Fruit fly (Drosophila melanogaster) whole organism, pupa: Measurements from ENCODE around the gene Glys.

Experiments used
- CG10348 ChIP-seq: fragments of 200-800 bp; sonication (Bioruptor generic); IDR thresholded peaks from 2 replicates; pipeline ENCODE4 v1.3.6; 2022; ENCODE audit warnings: missing biosample characterization, missing genetic modification characterization
- CG12605 ChIP-seq: fragments of 200-800 bp; sonication (Bioruptor generic); IDR thresholded peaks from 2 replicates; pipeline ENCODE4 v1.3.6; 2022; ENCODE audit warnings: missing biosample characterization, missing genetic modification characterization
- CG13204 ChIP-seq: fragments of 200-800 bp; sonication (Bioruptor generic); optimal IDR thresholded peaks from 2 replicates; lab custom pipeline; 2018; ENCODE audit warnings: missing biosample characterization, mild to moderate bottlenecking, missing genetic modification characterization, moderate library complexity
- CG14655 ChIP-seq: fragments of 200-800 bp; sonication (Bioruptor generic); optimal IDR thresholded peaks from 3 replicates; lab custom pipeline; 2017; ENCODE audit warnings: mild to moderate bottlenecking, missing biosample characterization, missing genetic modification reagents, missing genetic modification characterization
- CG15710 ChIP-seq: fragments of 200-800 bp; sonication (Bioruptor generic); optimal IDR thresholded peaks from 2 replicates; lab custom pipeline; 2018; ENCODE audit warnings: missing biosample characterization, mild to moderate bottlenecking, missing genetic modification characterization, moderate library complexity
- CG17806 ChIP-seq: fragments of 200-800 bp; sonication (Bioruptor generic); optimal IDR thresholded peaks from 2 replicates; lab custom pipeline; 2018; ENCODE audit warnings: missing biosample characterization, mild to moderate bottlenecking, missing genetic modification characterization, moderate library complexity
- CG32121 ChIP-seq: fragments of 200-800 bp; sonication (Bioruptor generic); IDR thresholded peaks from 2 replicates; pipeline ENCODE4 v1.3.6; 2022; ENCODE audit warnings: missing biosample characterization, missing genetic modification characterization
- CG34367 ChIP-seq: fragments of 200-800 bp; sonication (Bioruptor generic); optimal IDR thresholded peaks from 2 replicates; lab custom pipeline; 2018; ENCODE audit warnings: missing biosample characterization, mild to moderate bottlenecking, missing genetic modification characterization
- CG4496 ChIP-seq: fragments of 200-800 bp; sonication (Bioruptor generic); IDR thresholded peaks from 3 replicates; pipeline ENCODE4 v1.3.6; 2022; ENCODE audit warnings: missing biosample characterization, missing genetic modification characterization
- CG8159 ChIP-seq: fragments of 200-800 bp; sonication (Bioruptor generic); optimal IDR thresholded peaks from 3 replicates; lab custom pipeline; 2018; ENCODE audit warnings: missing biosample characterization, mild to moderate bottlenecking, missing genetic modification characterization, moderate library complexity
- CG8301 ChIP-seq: fragments of 200-800 bp; sonication (Bioruptor generic); optimal IDR thresholded peaks from 2 replicates; lab custom pipeline; 2018; ENCODE audit warnings: missing biosample characterization, mild to moderate bottlenecking, missing genetic modification characterization
- CG9948 ChIP-seq: fragments of 200-800 bp; sonication (Bioruptor generic); optimal IDR thresholded peaks from 2 replicates; lab custom pipeline; 2018; ENCODE audit warnings: missing biosample characterization, mild to moderate bottlenecking, missing genetic modification characterization, moderate library complexity
- D1 ChIP-seq: fragments of 200-800 bp; sonication (Bioruptor generic); optimal IDR thresholded peaks from 2 replicates; lab custom pipeline; 2018; ENCODE audit warnings: missing biosample characterization, mild to moderate bottlenecking, missing genetic modification characterization, moderate library complexity
- EcR ChIP-seq: fragments of 200-800 bp; sonication (Bioruptor generic); optimal IDR thresholded peaks from 3 replicates; lab custom pipeline; 2019; ENCODE audit warnings: missing biosample characterization, missing genetic modification characterization, mild to moderate bottlenecking, moderate library complexity, missing genetic modification reagents
- Ets98B ChIP-seq: fragments of 200-800 bp; sonication (Bioruptor generic); IDR thresholded peaks from 2 replicates; pipeline ENCODE4 v1.3.6; 2022; ENCODE audit warnings: missing biosample characterization, missing genetic modification characterization
- Pif1A ChIP-seq: fragments of 200-800 bp; sonication (Bioruptor generic); optimal IDR thresholded peaks from 3 replicates; lab custom pipeline; 2016; ENCODE audit warnings: missing biosample characterization, missing genetic modification characterization
- Pif1B ChIP-seq: fragments of 200-800 bp; sonication (Bioruptor generic); optimal IDR thresholded peaks from 3 replicates; lab custom pipeline; 2016; ENCODE audit warnings: missing biosample characterization, missing genetic modification characterization
- Snoo ChIP-seq: fragments of 200-800 bp; sonication (Bioruptor generic); optimal IDR thresholded peaks from 3 replicates; lab custom pipeline; 2017; ENCODE audit warnings: missing biosample characterization, mild to moderate bottlenecking, missing genetic modification characterization, inconsistent platforms
- fd96Ca ChIP-seq: fragments of 200-800 bp; sonication (Bioruptor generic); IDR thresholded peaks from 3 replicates; pipeline ENCODE4 v1.3.6; 2022; ENCODE audit warnings: missing biosample characterization, missing genetic modification characterization
- gl ChIP-seq: fragments of 200-800 bp; sonication (Bioruptor generic); optimal IDR thresholded peaks from 2 replicates; lab custom pipeline; 2018; ENCODE audit warnings: missing biosample characterization, mild to moderate bottlenecking, missing genetic modification characterization
- rn ChIP-seq: fragments of 200-800 bp; sonication (Bioruptor generic); IDR thresholded peaks from 2 replicates; pipeline ENCODE4 v1.3.6; 2022; ENCODE audit warnings: missing biosample characterization, missing genetic modification characterization

Glys gene

DNA sequence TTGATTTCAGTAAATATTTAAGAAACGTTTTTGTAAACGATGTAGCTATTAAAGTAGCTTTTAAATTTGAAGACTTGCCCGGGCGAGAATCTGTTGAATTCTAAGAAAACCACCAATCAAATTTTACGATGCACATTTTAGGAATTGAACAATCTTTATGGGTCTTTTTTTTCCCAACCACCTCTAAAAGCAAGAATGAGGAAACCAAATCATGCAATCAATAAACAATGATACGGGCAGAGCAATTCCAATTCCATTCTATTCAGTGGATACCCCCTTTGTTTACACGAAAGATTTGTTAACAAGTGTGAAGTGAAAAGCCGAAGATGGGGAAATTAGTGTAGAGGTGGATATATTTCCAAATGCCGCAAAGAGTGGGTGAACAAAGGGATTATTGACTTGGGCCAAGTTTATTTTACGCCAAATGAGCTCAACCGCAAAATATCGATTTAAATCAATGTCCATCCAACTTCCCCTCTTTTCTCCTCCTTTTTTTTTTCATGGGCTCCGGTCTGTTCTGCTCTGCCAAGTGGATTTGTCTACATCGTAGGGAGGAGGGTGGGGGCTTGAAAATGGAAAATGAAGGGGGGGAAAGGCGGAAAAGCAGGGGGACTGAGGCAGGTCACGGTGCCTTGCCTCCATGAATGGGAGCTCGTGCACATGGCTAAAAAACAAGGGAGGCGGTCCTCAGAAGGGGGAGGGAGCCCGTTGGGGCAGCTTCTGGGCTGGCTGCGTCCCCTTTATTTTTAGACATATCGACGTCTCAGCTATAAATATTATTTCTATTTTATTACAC lies 25.5 kb downstream of the Glys start:
- no peak for TF ChIP-seq Pif1B (GFP tag; lab: Kevin White, UChicago)
- TF ChIP-seq CG8159 (tag; lab: Kevin White, UChicago) = no peak
- no peak for TF ChIP-seq CG17806 (tag; lab: Kevin White, UChicago)
- TF ChIP-seq EcR = no peak
- no peak for TF ChIP-seq CG32121 (GFP tag; lab: Robert Waterston, UW)
- TF ChIP-seq rn (GFP tag; lab: Robert Waterston, UW) = no peak
- TF ChIP-seq Snoo (tag; lab: Kevin White, UChicago) = no peak
- TF ChIP-seq CG8301 (tag; lab: Kevin White, UChicago) = no peak
- no peak for TF ChIP-seq CG9948 (tag; lab: Kevin White, UChicago)
- TF ChIP-seq Ets98B = no peak
- TF ChIP-seq gl (tag; lab: Kevin White, UChicago) = no peak
- TF ChIP-seq CG13204 (GFP tag; lab: Kevin White, UChicago) = no peak
- TF ChIP-seq D1 = no peak

DNA sequence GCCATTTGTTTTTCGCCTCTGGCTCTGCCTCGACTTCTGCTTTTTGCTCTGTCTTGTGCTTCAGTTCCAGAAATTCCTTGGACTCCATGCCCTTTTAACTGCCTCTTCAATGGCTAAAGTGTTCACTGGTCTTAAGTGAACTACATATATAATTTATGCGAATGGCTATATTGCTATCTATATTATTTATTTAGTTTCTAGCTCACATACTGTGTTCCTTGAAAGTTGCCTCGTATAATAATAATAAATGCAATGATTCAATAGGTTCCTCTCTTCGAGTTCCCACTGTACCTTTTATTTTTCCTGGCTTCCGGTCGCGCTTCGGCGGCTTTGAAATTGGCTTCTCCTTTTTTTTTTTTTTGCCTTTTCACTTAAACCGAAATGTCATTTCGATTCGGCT lies 27.6 kb downstream of the Glys start:
- TF ChIP-seq D1 (no peak), Ets98B (no peak), CG8301 (tag; lab: Kevin White, UChicago) (no peak), CG13204 (GFP tag; lab: Kevin White, UChicago) (no peak), CG4496 (GFP tag; lab: Robert Waterston, UW) (no peak), CG8159 (tag; lab: Kevin White, UChicago) (no peak), CG9948 (tag; lab: Kevin White, UChicago) (no peak), Snoo (tag; lab: Kevin White, UChicago) (no peak), EcR (no peak), Pif1B (GFP tag; lab: Kevin White, UChicago) (no peak), CG10348 (GFP tag; lab: Robert Waterston, UW) (no peak), Pif1A (GFP tag; lab: Kevin White, UChicago) (no peak)

DNA sequence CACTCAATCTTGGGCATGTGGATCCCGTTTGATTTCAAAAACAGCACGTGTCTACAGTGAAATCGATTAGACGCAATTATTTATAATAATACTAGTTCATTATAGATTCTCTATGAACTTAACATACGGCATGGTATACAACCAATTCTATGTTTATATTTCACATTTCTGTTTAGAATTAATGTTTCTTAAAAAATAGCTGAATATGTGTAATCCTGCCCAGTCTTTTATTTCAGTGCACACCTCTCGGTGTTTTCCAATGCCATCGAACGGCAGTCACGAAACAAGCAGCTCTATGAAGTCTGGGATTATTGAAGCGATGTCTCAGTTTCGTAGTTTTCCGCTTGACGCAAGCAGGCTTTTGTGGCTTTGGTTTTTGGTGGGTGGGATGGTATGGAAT lies 29.6 kb downstream of the Glys start:
- TF ChIP-seq CG15710 (tag; lab: Kevin White, UChicago) (no peak), CG13204 (GFP tag; lab: Kevin White, UChicago) (no peak), CG4496 (GFP tag; lab: Robert Waterston, UW) (no peak), CG34367 (no peak), CG10348 (GFP tag; lab: Robert Waterston, UW) (no peak), CG17806 (tag; lab: Kevin White, UChicago) (no peak), CG9948 (tag; lab: Kevin White, UChicago) (no peak), D1 (no peak), CG8301 (tag; lab: Kevin White, UChicago) (no peak), Ets98B (no peak), fd96Ca (GFP tag; lab: Robert Waterston, UW) (no peak), CG32121 (GFP tag; lab: Robert Waterston, UW) (no peak), CG12605 (GFP tag; lab: Robert Waterston, UW) (no peak)

DNA sequence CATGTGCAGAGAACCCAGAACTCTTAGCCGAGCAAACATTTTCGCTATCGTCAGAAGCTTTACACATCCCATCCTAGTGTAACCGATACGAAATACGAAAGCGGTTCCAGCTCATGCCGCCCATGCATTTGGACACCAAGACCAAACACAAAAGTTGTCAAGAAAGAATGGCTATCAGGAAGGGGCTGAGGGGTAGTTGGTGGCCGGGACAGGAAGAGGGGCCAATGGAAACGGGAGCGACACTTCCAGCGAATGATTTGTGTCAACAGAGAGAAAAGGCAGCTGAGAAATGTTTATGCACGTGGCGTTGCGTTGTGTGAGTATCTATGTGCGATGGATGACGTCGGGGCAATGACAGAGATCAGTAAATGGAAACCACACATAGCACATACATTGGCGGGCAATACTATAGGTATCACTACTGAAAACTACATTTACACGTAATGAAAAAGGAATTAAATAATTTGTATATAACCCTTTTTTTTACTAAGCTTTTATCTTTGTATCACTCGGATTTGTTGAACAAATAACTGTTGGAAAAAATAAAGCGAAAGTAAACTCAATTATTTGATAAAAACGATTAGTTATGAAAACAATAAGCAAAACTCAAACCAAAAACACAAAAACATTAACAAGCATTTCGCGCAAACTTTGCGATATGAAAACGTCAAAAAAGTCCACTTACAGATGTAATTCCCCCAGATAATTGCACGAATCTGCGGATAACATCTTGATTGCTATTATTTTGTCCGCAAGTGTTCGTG lies 32.7 kb downstream of the Glys start:
- TF ChIP-seq CG8159 (tag; lab: Kevin White, UChicago) (peak; percentile 87), CG15710 (tag; lab: Kevin White, UChicago) (peak; percentile 81), CG9948 (tag; lab: Kevin White, UChicago) (peak; percentile 84), rn (GFP tag; lab: Robert Waterston, UW) (no peak), Pif1B (GFP tag; lab: Kevin White, UChicago) (peak; percentile 67), CG34367 (peak; percentile 64), D1 (peak; percentile 58), Ets98B (peak; percentile 40; the same call in 1 of the 2 replicates), CG17806 (tag; lab: Kevin White, UChicago) (peak; percentile 66), CG12605 (GFP tag; lab: Robert Waterston, UW) (no peak), CG10348 (GFP tag; lab: Robert Waterston, UW) (no peak), Snoo (tag; lab: Kevin White, UChicago) (peak; percentile 20), gl (tag; lab: Kevin White, UChicago) (peak; percentile 39), EcR (peak; percentile 53), CG14655 (GFP tag; lab: Kevin White, UChicago) (peak; percentile 95), CG8301 (tag; lab: Kevin White, UChicago) (peak; percentile 91), Pif1A (GFP tag; lab: Kevin White, UChicago) (peak; percentile 83), CG13204 (GFP tag; lab: Kevin White, UChicago) (no peak), fd96Ca (GFP tag; lab: Robert Waterston, UW) (peak; percentile 66; the same call in 2 of the 3 replicates), CG4496 (GFP tag; lab: Robert Waterston, UW) (0 out of 3 replicates have a peak, but pooled peaks have one; percentile 17), CG32121 (GFP tag; lab: Robert Waterston, UW) (peak; percentile 50; the same call in 1 of the 2 replicates)

DNA sequence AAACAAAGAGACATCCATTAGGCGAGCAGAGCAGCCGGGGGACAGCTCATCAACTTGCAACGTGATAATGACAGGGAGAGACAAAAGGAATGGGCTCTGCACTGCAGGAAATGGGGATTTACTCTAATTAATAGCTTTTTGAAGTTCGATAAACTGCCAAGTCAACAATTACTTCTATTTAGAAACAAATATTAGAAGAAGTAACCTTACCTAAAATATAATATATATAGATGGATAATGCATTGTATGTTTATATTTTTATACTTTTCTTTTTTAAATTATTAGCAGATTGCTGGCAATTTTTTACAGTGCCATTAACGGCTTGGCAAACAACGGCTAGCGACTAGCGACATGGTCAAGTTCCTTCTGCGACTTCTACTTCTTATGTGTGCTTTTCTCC lies 33.7 kb downstream of the Glys start:
- no peak for TF ChIP-seq fd96Ca (GFP tag; lab: Robert Waterston, UW)
- TF ChIP-seq CG4496 (GFP tag; lab: Robert Waterston, UW) = peak; percentile 41; the same call in 2 of the 3 replicates
- TF ChIP-seq CG14655 (GFP tag; lab: Kevin White, UChicago) = peak; percentile 77
- peak; percentile 36 for TF ChIP-seq CG17806 (tag; lab: Kevin White, UChicago)
- no peak for TF ChIP-seq gl (tag; lab: Kevin White, UChicago)
- TF ChIP-seq CG34367 = no peak
- TF ChIP-seq Pif1A (GFP tag; lab: Kevin White, UChicago) = no peak
- TF ChIP-seq CG8159 (tag; lab: Kevin White, UChicago) = peak; percentile 42
- TF ChIP-seq Ets98B = peak; percentile 28; the same call in 1 of the 2 replicates
- peak; percentile 14 for TF ChIP-seq CG15710 (tag; lab: Kevin White, UChicago)
- peak; percentile 54 for TF ChIP-seq CG9948 (tag; lab: Kevin White, UChicago)
- TF ChIP-seq CG8301 (tag; lab: Kevin White, UChicago) = peak; percentile 73
